Fruit fly (Drosophila melanogaster) whole organism, wandering third instar larva: ENCODE results near the gene Cpr66D.

Experiments used
- Abd-B ChIP-seq: fragments of >200 bp; optimal IDR thresholded peaks from 2 replicates; lab custom pipeline; 2017; ENCODE audit warnings: missing biosample characterization, missing genetic modification characterization
- CG32264 ChIP-seq: fragments of 200-800 bp; sonication (Bioruptor generic); optimal IDR thresholded peaks from 2 replicates; lab custom pipeline; 2016; ENCODE audit warnings: missing biosample characterization, missing genetic modification characterization
- CG9705 ChIP-seq: fragments of 200-800 bp; sonication (Bioruptor generic); optimal IDR thresholded peaks from 2 replicates; lab custom pipeline; 2018; ENCODE audit warnings: missing biosample characterization, mild to moderate bottlenecking, missing genetic modification characterization
- CrebA ChIP-seq: fragments of 200-800 bp; sonication (Bioruptor generic); optimal IDR thresholded peaks from 2 replicates; lab custom pipeline; 2016; ENCODE audit warnings: missing biosample characterization, mild to moderate bottlenecking, missing genetic modification characterization, borderline replicate concordance
- Dfd ChIP-seq: fragments of >200 bp; optimal IDR thresholded peaks from 2 replicates; lab custom pipeline; 2017; ENCODE audit warnings: missing biosample characterization, missing genetic modification characterization
- Dif ChIP-seq: fragments of 200-275, 200-300 bp; sonication (Bioruptor generic); optimal IDR thresholded peaks from 2 replicates; lab custom pipeline; 2018; ENCODE audit warnings: missing biosample characterization, missing genetic modification characterization; ENCODE audit not compliant: partially characterized antibody
- GATAd ChIP-seq: sonication (Bioruptor generic); optimal IDR thresholded peaks from 2 replicates; lab custom pipeline; 2016; ENCODE audit warnings: missing biosample characterization, missing genetic modification characterization
- HLH106 ChIP-seq: fragments of 200-800 bp; optimal IDR thresholded peaks from 3 replicates; lab custom pipeline; 2019; ENCODE audit warnings: missing biosample characterization, mild to moderate bottlenecking, missing genetic modification characterization, moderate library complexity
- Hnf4 ChIP-seq: fragments of 200-800 bp; sonication (Bioruptor generic); optimal IDR thresholded peaks from 2 replicates; lab custom pipeline; 2016; ENCODE audit warnings: missing biosample characterization, mild to moderate bottlenecking, missing genetic modification characterization
- Hr78 ChIP-seq: fragments of >200 bp; optimal IDR thresholded peaks from 2 replicates; lab custom pipeline; 2017; ENCODE audit warnings: missing biosample characterization, missing genetic modification characterization
- Hr83 ChIP-seq: fragments of 200-300 bp; sonication (Bioruptor generic); optimal IDR thresholded peaks from 2 replicates; lab custom pipeline; 2016; ENCODE audit warnings: missing biosample characterization, mild to moderate bottlenecking, missing genetic modification characterization, moderate library complexity; ENCODE audit not compliant: poor library complexity, severe bottlenecking
- Jra ChIP-seq: sonication (Bioruptor generic); optimal IDR thresholded peaks from 2 replicates; lab custom pipeline; 2016; ENCODE audit warnings: missing biosample characterization, missing genetic modification characterization
- Mio ChIP-seq: sonication (Bioruptor generic); optimal IDR thresholded peaks from 2 replicates; lab custom pipeline; 2016; ENCODE audit warnings: missing biosample characterization, missing genetic modification characterization
- Myc ChIP-seq: fragments of >200 bp; optimal IDR thresholded peaks from 2 replicates; lab custom pipeline; 2017
- N ChIP-seq: fragments of >200 bp; optimal IDR thresholded peaks from 2 replicates; lab custom pipeline; 2018; ENCODE audit warnings: missing biosample characterization, missing external identifiers, missing genetic modification characterization
- OdsH ChIP-seq: fragments of 200-800 bp; sonication (Bioruptor generic); optimal IDR thresholded peaks from 2 replicates; lab custom pipeline; 2016; ENCODE audit warnings: missing biosample characterization, mild to moderate bottlenecking, missing genetic modification characterization
- Rel ChIP-seq, 2 experiments: fragments of 200-800 bp; sonication (Bioruptor generic) in 1 of 2; optimal IDR thresholded peaks; 2 replicates in 1 of 2; 3 replicates in 1 of 2; lab custom pipeline; 2016 to 2019; ENCODE audit warnings: mild to moderate bottlenecking in 2 of 2, missing biosample characterization in 2 of 2, missing genetic modification characterization in 2 of 2, moderate library complexity in 1 of 2
- Sp1 ChIP-seq: fragments of 200-800 bp; sonication (Bioruptor generic); optimal IDR thresholded peaks from 3 replicates; lab custom pipeline; 2019; ENCODE audit warnings: missing biosample characterization, mild to moderate bottlenecking, missing genetic modification characterization, moderate library complexity
- Vsx2 ChIP-seq: fragments of 200-300, 225-300 bp; sonication (Bioruptor generic); optimal IDR thresholded peaks from 2 replicates; lab custom pipeline; 2018; ENCODE audit warnings: missing biosample characterization, missing genetic modification characterization; ENCODE audit not compliant: partially characterized antibody
- br ChIP-seq: fragments of 200-800 bp; sonication (Bioruptor generic); optimal IDR thresholded peaks from 2 replicates; lab custom pipeline; 2016; ENCODE audit warnings: missing biosample characterization, missing genetic modification characterization
- brk ChIP-seq: fragments of 200-800 bp; sonication (Bioruptor generic); optimal IDR thresholded peaks from 2 replicates; lab custom pipeline; 2016; ENCODE audit warnings: missing biosample characterization, mild to moderate bottlenecking, missing genetic modification characterization
- dl ChIP-seq, 2 experiments: fragments of 175-275, 200-275 bp in 1 of 2; fragments of 200-275 bp in 1 of 2; sonication (Bioruptor generic); optimal IDR thresholded peaks; lab custom pipeline; 2018; ENCODE audit warnings: mild to moderate bottlenecking in 2 of 2, missing biosample characterization in 2 of 2, missing genetic modification characterization in 2 of 2, moderate library complexity in 2 of 2; ENCODE audit not compliant: partially characterized antibody in 2 of 2, insufficient read depth in 1 of 2
- dmrt93B ChIP-seq: fragments of 200-800 bp; sonication (Bioruptor generic); optimal IDR thresholded peaks from 2 replicates; lab custom pipeline; 2018; ENCODE audit warnings: missing biosample characterization, mild to moderate bottlenecking, missing genetic modification characterization
- dsf ChIP-seq: sonication (Bioruptor generic); optimal IDR thresholded peaks from 2 replicates; lab custom pipeline; 2016; ENCODE audit warnings: missing biosample characterization, missing genetic modification characterization, borderline replicate concordance
- ey ChIP-seq: fragments of 200-800 bp; sonication (Bioruptor generic); optimal IDR thresholded peaks from 2 replicates; lab custom pipeline; 2016; ENCODE audit warnings: missing biosample characterization, missing genetic modification characterization
- foxo ChIP-seq, 2 experiments: fragments of 200-800 bp; sonication (Bioruptor generic); optimal IDR thresholded peaks; 2 replicates in 1 of 2; 3 replicates in 1 of 2; lab custom pipeline; 2016 to 2017; ENCODE audit warnings: missing biosample characterization in 2 of 2, missing genetic modification characterization in 2 of 2
- fru ChIP-seq: fragments of 200-800 bp; sonication (Bioruptor generic); optimal IDR thresholded peaks from 3 replicates; lab custom pipeline; 2016; ENCODE audit warnings: missing biosample characterization, mild to moderate bottlenecking, missing genetic modification characterization
- h ChIP-seq: fragments of 200-800 bp; sonication (Bioruptor generic); optimal IDR thresholded peaks from 3 replicates; lab custom pipeline; 2016; ENCODE audit warnings: missing biosample characterization, mild to moderate bottlenecking, missing genetic modification characterization
- lola ChIP-seq: fragments of >200 bp; optimal IDR thresholded peaks from 2 replicates; lab custom pipeline; 2017; ENCODE audit warnings: missing biosample characterization, missing genetic modification characterization
- pan ChIP-seq: fragments of >200 bp; optimal IDR thresholded peaks from 2 replicates; lab custom pipeline; 2017
- psq ChIP-seq: fragments of 200-800 bp; sonication (Bioruptor generic); optimal IDR thresholded peaks from 3 replicates; lab custom pipeline; 2017; ENCODE audit warnings: missing biosample characterization, mild to moderate bottlenecking, missing genetic modification characterization, moderate library complexity
- rgr ChIP-seq: fragments of 200-800 bp; sonication (Bioruptor generic); optimal IDR thresholded peaks from 3 replicates; lab custom pipeline; 2016; ENCODE audit warnings: missing biosample characterization, mild to moderate bottlenecking, missing genetic modification characterization
- sage ChIP-seq: fragments of 200-800 bp; sonication (Bioruptor generic); optimal IDR thresholded peaks from 2 replicates; lab custom pipeline; 2016; ENCODE audit warnings: missing biosample characterization, mild to moderate bottlenecking, missing genetic modification characterization
- sv ChIP-seq: fragments of 200-800 bp; sonication (Bioruptor generic); optimal IDR thresholded peaks from 3 replicates; lab custom pipeline; 2016; ENCODE audit warnings: missing biosample characterization, missing genetic modification characterization
- tai ChIP-seq: sonication (Bioruptor generic); optimal IDR thresholded peaks from 2 replicates; lab custom pipeline; 2016; ENCODE audit warnings: missing biosample characterization, missing genetic modification characterization
- usp ChIP-seq: fragments of >200 bp; optimal IDR thresholded peaks from 2 replicates; lab custom pipeline; 2017; ENCODE audit warnings: missing biosample characterization, missing genetic modification characterization
- woc ChIP-seq: sonication (Bioruptor generic); optimal IDR thresholded peaks from 2 replicates; lab custom pipeline; 2016; ENCODE audit warnings: missing biosample characterization, mild to moderate bottlenecking, missing genetic modification characterization

The Cpr66D gene

dm6 chr3L:8669847-8670622 is 29.8 kb downstream of the Cpr66D start:
- TF ChIP-seq Abd-B (GFP tag; lab: Kevin White, UChicago) (no peak), foxo (GFP tag; optimal IDR thresholded peaks at IDR 0.05; lab: Kevin White, UChicago) (no peak), lola (GFP tag; lab: Kevin White, UChicago) (no peak), dsf (GFP tag; lab: Kevin White, UChicago) (no peak), psq (GFP tag; lab: Kevin White, UChicago) (no peak), sage (no peak), HLH106 (tag; lab: Kevin White, UChicago) (no peak), Myc (lab: Kevin White, UChicago) (no peak), usp (GFP tag; lab: Kevin White, UChicago) (no peak), fru (GFP tag; lab: Kevin White, UChicago) (no peak), CG32264 (GFP tag; lab: Kevin White, UChicago) (no peak), sv (GFP tag; lab: Kevin White, UChicago) (no peak), Hr83 (no peak), Dfd (GFP tag; lab: Kevin White, UChicago) (no peak), ey (no peak), Hnf4 (GFP tag; lab: Kevin White, UChicago) (no peak), CrebA (GFP tag; lab: Kevin White, UChicago) (no peak), h (no peak), dl (GFP tag; optimal IDR thresholded peaks at IDR 0.05; lab: Kevin White, UChicago; ENCODE audit: insufficient read depth in 1 of 2, partially characterized antibody in 2 of 2) (no peak), br (GFP tag; lab: Kevin White, UChicago) (no peak)

DNA sequence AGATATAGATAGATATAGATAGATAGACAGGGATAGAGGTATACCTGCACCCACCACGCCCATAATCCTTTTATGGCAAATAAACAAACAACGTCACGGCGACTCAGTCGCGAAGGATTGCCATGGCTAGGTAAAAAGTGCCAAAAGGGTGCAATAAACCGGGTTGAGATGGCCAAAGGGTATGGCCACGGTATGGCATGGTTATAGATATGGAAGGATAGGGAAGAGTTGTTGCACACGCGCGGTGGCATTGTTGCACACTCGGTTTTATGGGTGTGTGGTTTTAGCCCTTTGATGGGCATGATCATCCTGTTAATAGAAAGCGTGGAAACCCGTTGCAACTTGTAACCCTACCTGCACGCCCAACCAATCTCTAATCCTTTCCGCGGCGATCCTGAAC is 30.7 kb downstream of the Cpr66D start:
- TF ChIP-seq sv (GFP tag; lab: Kevin White, UChicago) (no peak), usp (GFP tag; lab: Kevin White, UChicago) (no peak), ey (no peak), Vsx2 (GFP tag; lab: Kevin White, UChicago) (no peak), Dfd (GFP tag; lab: Kevin White, UChicago) (no peak), CG32264 (GFP tag; lab: Kevin White, UChicago) (no peak), OdsH (no peak), psq (GFP tag; lab: Kevin White, UChicago) (no peak), Rel (GFP tag; optimal IDR thresholded peaks at IDR 0.05; lab: Kevin White, UChicago) (no peak), Rel (tag; optimal IDR thresholded peaks at IDR 0.05; lab: Kevin White, UChicago) (no peak), br (GFP tag; lab: Kevin White, UChicago) (no peak)

DNA sequence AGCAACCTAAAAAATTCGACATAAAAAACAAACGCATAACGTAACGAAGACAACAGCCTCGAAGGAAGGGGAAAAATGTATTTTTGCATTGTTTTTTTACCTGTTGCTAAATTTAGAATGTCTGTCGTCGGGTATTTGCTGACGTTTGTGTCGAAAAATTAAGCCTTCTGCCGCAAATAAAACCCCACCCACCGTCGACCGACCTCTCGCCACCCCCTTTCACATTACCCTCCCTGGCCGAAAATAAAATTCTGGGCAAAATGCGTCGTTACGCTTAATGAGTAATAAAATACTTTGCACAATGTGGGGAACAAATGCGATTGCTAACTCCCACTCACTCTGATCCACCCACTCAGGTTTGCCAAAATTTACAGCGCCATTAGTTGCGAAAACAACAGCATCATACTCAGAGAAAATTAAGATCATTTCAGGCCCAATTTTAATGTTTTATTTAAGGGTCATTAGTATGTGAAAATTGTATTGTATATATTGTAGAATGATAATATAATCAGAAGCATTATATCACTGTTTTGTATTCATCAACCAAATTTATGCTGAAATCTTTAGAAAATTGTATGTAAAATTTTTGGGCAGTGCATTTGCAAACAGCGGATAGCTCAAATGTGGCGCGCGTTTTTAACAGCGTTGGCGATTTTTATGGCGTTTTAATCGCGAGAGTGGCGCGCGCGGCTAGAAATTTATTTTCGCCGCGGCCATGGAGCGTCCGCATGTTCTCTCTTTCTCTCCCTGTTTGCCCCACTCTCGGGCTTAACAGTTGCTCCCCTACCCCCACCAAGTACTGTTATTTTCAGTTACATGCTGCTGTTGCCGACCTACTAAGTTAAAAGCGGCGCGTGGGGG is 32.2 kb downstream of the Cpr66D start:
- no peak for TF ChIP-seq Abd-B (GFP tag; lab: Kevin White, UChicago)
- peak; percentile 99 for TF ChIP-seq h
- TF ChIP-seq Rel (GFP tag; optimal IDR thresholded peaks at IDR 0.05; lab: Kevin White, UChicago): no peak
- peak; percentile 92 for TF ChIP-seq Rel (tag; optimal IDR thresholded peaks at IDR 0.05; lab: Kevin White, UChicago)
- no peak for TF ChIP-seq Mio (GFP tag; lab: Kevin White, UChicago)
- TF ChIP-seq tai (GFP tag; lab: Kevin White, UChicago): no peak
- peak; percentile 53 for TF ChIP-seq Myc (lab: Kevin White, UChicago)
- TF ChIP-seq Hr78 (GFP tag; lab: Kevin White, UChicago): no peak
- TF ChIP-seq OdsH: peak; percentile 81
- TF ChIP-seq fru (GFP tag; lab: Kevin White, UChicago): peak; percentile 83
- TF ChIP-seq rgr (GFP tag; lab: Kevin White, UChicago): peak; percentile 87
- TF ChIP-seq psq (GFP tag; lab: Kevin White, UChicago): peak; percentile 61
- TF ChIP-seq sage: peak; percentile 23
- TF ChIP-seq CG32264 (GFP tag; lab: Kevin White, UChicago): peak; percentile 11
- peak; percentile 77 for TF ChIP-seq HLH106 (tag; lab: Kevin White, UChicago)
- no peak for TF ChIP-seq Dfd (GFP tag; lab: Kevin White, UChicago)
- no peak for TF ChIP-seq Hr83
- peak; percentile 18 for TF ChIP-seq Jra (GFP tag; lab: Kevin White, UChicago)
- peak in 1 of 2 experiments; percentile 14 for TF ChIP-seq dl (GFP tag; optimal IDR thresholded peaks at IDR 0.05; lab: Kevin White, UChicago; ENCODE audit: insufficient read depth in 1 of 2, partially characterized antibody in 2 of 2)
- no peak for TF ChIP-seq N
- peak; percentile 13 for TF ChIP-seq dsf (GFP tag; lab: Kevin White, UChicago)
- TF ChIP-seq GATAd (GFP tag; lab: Kevin White, UChicago): peak; percentile 8
- TF ChIP-seq br (GFP tag; lab: Kevin White, UChicago): peak; percentile 77
- peak; percentile 75 for TF ChIP-seq ey
- TF ChIP-seq foxo (GFP tag; optimal IDR thresholded peaks at IDR 0.05; lab: Kevin White, UChicago): peak; percentile 21 to 81
- TF ChIP-seq pan: no peak
- peak; percentile 17 for TF ChIP-seq Dif (GFP tag; lab: Kevin White, UChicago)
- TF ChIP-seq CG9705 (GFP tag; lab: Kevin White, UChicago): no peak
- no peak for TF ChIP-seq Vsx2 (GFP tag; lab: Kevin White, UChicago)
- TF ChIP-seq woc: peak; percentile 20
- TF ChIP-seq dmrt93B: peak; percentile 47
- TF ChIP-seq sv (GFP tag; lab: Kevin White, UChicago): no peak
- TF ChIP-seq Sp1 (GFP tag; lab: Kevin White, UChicago): peak; percentile 74
- no peak for TF ChIP-seq CrebA (GFP tag; lab: Kevin White, UChicago)
- peak; percentile 54 for TF ChIP-seq brk (GFP tag; lab: Kevin White, UChicago)
- no peak for TF ChIP-seq lola (GFP tag; lab: Kevin White, UChicago)
- peak; percentile 63 for TF ChIP-seq Hnf4 (GFP tag; lab: Kevin White, UChicago)
